Fruit fly (Drosophila melanogaster): ENCODE data around the gene CG9328.
A peak's percentile ranks its signal among the peaks of the same experiment; 100 is the strongest.

Gene CG9328

dm6 chr2L:20770242-20770769, 27.2 kb upstream of the CG9328 start, which contains the start of gene cad:
cad (plus strand) TSS chr2L:20770731.
- TF ChIP-seq CG13204 (GFP tag; optimal IDR thresholded peaks at IDR 0.05) (no peak), Pif1A (GFP tag; optimal IDR thresholded peaks at IDR 0.05) (peak; percentile 59), D1 (tag; optimal IDR thresholded peaks at IDR 0.05) (peak; percentile 28), CG32121 (GFP tag; IDR thresholded peaks at IDR 0.05) (peak; percentile 40; the same call in 1 of the 2 replicates), Snoo (tag; optimal IDR thresholded peaks at IDR 0.05) (peak; percentile 66), Ets98B (GFP tag; IDR thresholded peaks at IDR 0.05) (peak; percentile 52), CG14655 (GFP tag; optimal IDR thresholded peaks at IDR 0.05) (no peak), CG17806 (tag; optimal IDR thresholded peaks at IDR 0.05) (no peak), CG15710 (tag; optimal IDR thresholded peaks at IDR 0.05) (peak; percentile 30), CG4496 (GFP tag; IDR thresholded peaks at IDR 0.05) (no peak; the same call in 1 of the 3 replicates), CG12605 (GFP tag; IDR thresholded peaks at IDR 0.05) (no peak), rn (GFP tag; IDR thresholded peaks at IDR 0.05) (no peak), fd96Ca (GFP tag; IDR thresholded peaks at IDR 0.05) (peak; percentile 62; the same call in 2 of the 3 replicates), CG10348 (GFP tag; IDR thresholded peaks at IDR 0.05) (no peak), CG8159 (tag; optimal IDR thresholded peaks at IDR 0.05) (no peak), CG34367 (tag; optimal IDR thresholded peaks at IDR 0.05) (no peak), CG9948 (tag; optimal IDR thresholded peaks at IDR 0.05) (no peak), CG8301 (tag; optimal IDR thresholded peaks at IDR 0.05) (no peak), Pif1B (GFP tag; optimal IDR thresholded peaks at IDR 0.05) (peak; percentile 7), gl (tag; optimal IDR thresholded peaks at IDR 0.05) (peak; percentile 19), EcR (GFP tag; optimal IDR thresholded peaks at IDR 0.05) (no peak)

dm6 chr2L:20773453-20774054, 24.0 kb upstream of the CG9328 start:
- TF ChIP-seq CG9948 (tag; optimal IDR thresholded peaks at IDR 0.05) (no peak), fd96Ca (GFP tag; IDR thresholded peaks at IDR 0.05) (0 out of 3 replicates have a peak, but pooled peaks have one; percentile 28)

- TF ChIP-seq EcR (GFP tag; optimal IDR thresholded peaks at IDR 0.05) (no peak), CG8159 (tag; optimal IDR thresholded peaks at IDR 0.05) (no peak), Ets98B (GFP tag; IDR thresholded peaks at IDR 0.05) (no peak), Snoo (tag; optimal IDR thresholded peaks at IDR 0.05) (no peak), CG13204 (GFP tag; optimal IDR thresholded peaks at IDR 0.05) (no peak), CG14655 (GFP tag; optimal IDR thresholded peaks at IDR 0.05) (no peak), CG9948 (tag; optimal IDR thresholded peaks at IDR 0.05) (no peak), CG17806 (tag; optimal IDR thresholded peaks at IDR 0.05) (no peak), CG10348 (GFP tag; IDR thresholded peaks at IDR 0.05) (no peak), gl (tag; optimal IDR thresholded peaks at IDR 0.05) (no peak), CG8301 (tag; optimal IDR thresholded peaks at IDR 0.05) (no peak), CG4496 (GFP tag; IDR thresholded peaks at IDR 0.05) (no peak), CG32121 (GFP tag; IDR thresholded peaks at IDR 0.05) (no peak), CG15710 (tag; optimal IDR thresholded peaks at IDR 0.05) (no peak)
Measured at dm6 chr2L:20774464-20774863, 23.1 kb upstream of the CG9328 start.

dm6 chr2L:20775941-20776340, 21.6 kb upstream of the CG9328 start:
- TF ChIP-seq CG8301 (tag; optimal IDR thresholded peaks at IDR 0.05) = no peak
- TF ChIP-seq CG32121 (GFP tag; IDR thresholded peaks at IDR 0.05) = no peak
- no peak for TF ChIP-seq CG9948 (tag; optimal IDR thresholded peaks at IDR 0.05)
- TF ChIP-seq gl (tag; optimal IDR thresholded peaks at IDR 0.05) = no peak
- no peak for TF ChIP-seq rn (GFP tag; IDR thresholded peaks at IDR 0.05)
- no peak for TF ChIP-seq CG13204 (GFP tag; optimal IDR thresholded peaks at IDR 0.05)
- no peak for TF ChIP-seq EcR (GFP tag; optimal IDR thresholded peaks at IDR 0.05)
- no peak for TF ChIP-seq CG8159 (tag; optimal IDR thresholded peaks at IDR 0.05)
- no peak for TF ChIP-seq CG17806 (tag; optimal IDR thresholded peaks at IDR 0.05)
- TF ChIP-seq Snoo (tag; optimal IDR thresholded peaks at IDR 0.05) = no peak
- no peak for TF ChIP-seq D1 (tag; optimal IDR thresholded peaks at IDR 0.05)
- no peak for TF ChIP-seq CG15710 (tag; optimal IDR thresholded peaks at IDR 0.05)
- no peak for TF ChIP-seq CG34367 (tag; optimal IDR thresholded peaks at IDR 0.05)
- no peak for TF ChIP-seq CG12605 (GFP tag; IDR thresholded peaks at IDR 0.05)
- no peak for TF ChIP-seq CG14655 (GFP tag; optimal IDR thresholded peaks at IDR 0.05)
- no peak for TF ChIP-seq fd96Ca (GFP tag; IDR thresholded peaks at IDR 0.05)

dm6 chr2L:20776940-20777502, 20.5 kb upstream of the CG9328 start:
- no peak for TF ChIP-seq gl (tag; optimal IDR thresholded peaks at IDR 0.05)
- no peak for TF ChIP-seq CG9948 (tag; optimal IDR thresholded peaks at IDR 0.05)
- no peak for TF ChIP-seq CG8159 (tag; optimal IDR thresholded peaks at IDR 0.05)
- TF ChIP-seq rn (GFP tag; IDR thresholded peaks at IDR 0.05) = no peak
- no peak for TF ChIP-seq CG8301 (tag; optimal IDR thresholded peaks at IDR 0.05)

dm6 chr2L:20778380-20778779, 19.1 kb upstream of the CG9328 start:
- no peak for TF ChIP-seq EcR (GFP tag; optimal IDR thresholded peaks at IDR 0.05)
- TF ChIP-seq CG8159 (tag; optimal IDR thresholded peaks at IDR 0.05) = no peak
- TF ChIP-seq CG32121 (GFP tag; IDR thresholded peaks at IDR 0.05) = no peak
- no peak for TF ChIP-seq CG8301 (tag; optimal IDR thresholded peaks at IDR 0.05)
- no peak for TF ChIP-seq Pif1A (GFP tag; optimal IDR thresholded peaks at IDR 0.05)
- no peak for TF ChIP-seq Snoo (tag; optimal IDR thresholded peaks at IDR 0.05)
- TF ChIP-seq CG4496 (GFP tag; IDR thresholded peaks at IDR 0.05) = no peak
- TF ChIP-seq CG17806 (tag; optimal IDR thresholded peaks at IDR 0.05) = no peak
- no peak for TF ChIP-seq CG15710 (tag; optimal IDR thresholded peaks at IDR 0.05)
- no peak for TF ChIP-seq Ets98B (GFP tag; IDR thresholded peaks at IDR 0.05)
- TF ChIP-seq CG9948 (tag; optimal IDR thresholded peaks at IDR 0.05) = no peak
- no peak for TF ChIP-seq gl (tag; optimal IDR thresholded peaks at IDR 0.05)

All from whole organism, pupa.